Worm (Caenorhabditis elegans): ENCODE measurements around the gene C17A2.3.

DNA sequence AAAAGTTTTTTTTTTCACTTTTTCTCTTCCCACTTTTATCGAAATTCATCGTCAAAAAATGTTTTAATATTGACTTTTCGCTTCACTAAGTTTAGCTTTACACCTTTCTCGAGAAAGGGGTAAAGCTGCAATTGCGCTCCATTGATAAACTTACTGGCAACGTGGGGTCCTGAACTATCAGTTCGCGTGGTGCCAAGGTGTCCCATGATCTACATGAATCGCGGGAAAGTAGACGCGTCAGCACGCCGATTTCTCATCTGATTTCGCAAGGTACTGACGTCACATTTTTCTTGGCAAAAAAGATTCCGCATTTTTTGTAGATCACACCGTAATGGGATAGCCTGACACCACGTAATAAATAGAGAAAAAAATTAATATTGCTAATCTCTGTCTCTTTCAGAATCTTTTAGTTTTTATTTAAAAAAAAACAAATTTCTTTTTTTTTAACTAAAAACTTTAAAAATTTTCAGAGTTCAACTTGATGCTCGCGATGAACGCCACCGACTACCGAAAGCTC is 31.5 kb upstream of the C17A2.3 start, which contains the start of gene lido-15:
- no peak for TF ChIP-seq elt-3 (tag; optimal IDR thresholded peaks at IDR 0.05)
- TF ChIP-seq nhr-77 (tag; optimal IDR thresholded peaks at IDR 0.05) = no peak
- TF ChIP-seq mdl-1 (tag; optimal IDR thresholded peaks at IDR 0.05) = no peak
- TF ChIP-seq zag-1 (tag; optimal IDR thresholded peaks at IDR 0.05) = no peak
- TF ChIP-seq lsy-2 (tag; optimal IDR thresholded peaks at IDR 0.05) = no peak
- no peak for TF ChIP-seq ztf-11 (tag; optimal IDR thresholded peaks at IDR 0.05)
- peak; percentile 11 for TF ChIP-seq C34F6.9 (tag; optimal IDR thresholded peaks at IDR 0.05)
- no peak for TF ChIP-seq mab-5 (tag; optimal IDR thresholded peaks at IDR 0.05)
- TF ChIP-seq unc-62 (GFP tag; optimal IDR thresholded peaks at IDR 0.05) = no peak
- no peak for TF ChIP-seq blmp-1 (tag; optimal IDR thresholded peaks at IDR 0.05; ENCODE audit: insufficient read depth)
